Fruit fly (Drosophila melanogaster): ENCODE results near the gene Prm.

DNA sequence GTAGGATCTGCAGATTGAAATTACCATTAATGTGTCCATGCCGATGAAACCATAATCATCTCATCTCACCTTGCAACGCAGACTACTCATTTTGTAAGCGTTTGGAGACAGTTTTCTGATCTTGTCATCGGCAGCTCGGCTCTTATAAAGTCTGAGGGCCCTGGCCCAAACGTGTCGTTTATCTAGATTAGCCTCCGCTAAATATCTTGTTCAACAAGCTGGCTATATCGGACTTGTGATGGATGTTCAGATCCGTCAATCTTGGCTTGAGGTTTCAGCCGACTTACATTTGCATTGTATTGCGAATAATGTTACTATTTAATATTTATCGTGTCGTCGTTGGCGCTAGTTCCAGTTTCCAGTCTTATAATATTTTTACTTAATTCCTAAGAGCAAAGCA lies 19.4 kb downstream of the Prm start, which contains the start of gene CG43965:
- TF ChIP-seq ttk (optimal IDR thresholded peaks at IDR 0.05) = no peak
- TF ChIP-seq psq (optimal IDR thresholded peaks at IDR 0.05) = no peak
- TF ChIP-seq h (optimal IDR thresholded peaks at IDR 0.05) = no peak

Data from Kc167 (cell line).